Worm (Caenorhabditis elegans) whole organism, late embryonic: ENCODE data around the gene C34C6.10.

Experiments
- ama-1 ChIP-seq: fragments of 150-350 bp; optimal IDR thresholded peaks from 2 replicates; lab custom pipeline; 2014
- dmd-4 ChIP-seq: sonication (generic microtip); optimal IDR thresholded peaks from 2 replicates; lab custom pipeline; 2016; ENCODE audit warnings: borderline replicate concordance, missing genetic modification characterization, missing compliant biosample characterization
- eyg-1 ChIP-seq: sonication (generic microtip); optimal IDR thresholded peaks from 2 replicates; lab custom pipeline; 2016; ENCODE audit warnings: missing genotype, missing genetic modification characterization, missing compliant biosample characterization
- fkh-10 ChIP-seq: fragments of 150-350 bp; optimal IDR thresholded peaks from 2 replicates; lab custom pipeline; 2014; ENCODE audit warnings: missing biosample characterization, missing genetic modification reagents, missing genetic modification characterization
- mec-3 ChIP-seq: sonication (generic microtip); optimal IDR thresholded peaks from 2 replicates; lab custom pipeline; 2016; ENCODE audit warnings: borderline replicate concordance, missing genetic modification characterization, missing compliant biosample characterization
- nhr-232 ChIP-seq: sonication (generic microtip); optimal IDR thresholded peaks from 2 replicates; lab custom pipeline; 2016; ENCODE audit warnings: missing genetic modification characterization, missing compliant biosample characterization
- pros-1 ChIP-seq: fragments of 150-350 bp; optimal IDR thresholded peaks from 2 replicates; lab custom pipeline; 2014; ENCODE audit warnings: missing biosample characterization, missing genetic modification reagents, missing genetic modification characterization

ce11 chrII:8716231-8716878 lies 20.7 kb upstream of the C34C6.10 start, which contains the start of the genes cyn-11 and T01B7.5:
- TF ChIP-seq ama-1 (lab: Kevin White, UChicago) = no peak
- no peak for TF ChIP-seq dmd-4 (tag; lab: Kevin White, UChicago)
- no peak for TF ChIP-seq mec-3 (tag; lab: Kevin White, UChicago)
- TF ChIP-seq eyg-1 = peak; percentile 46
- no peak for TF ChIP-seq fkh-10 (GFP tag; lab: Kevin White, UChicago)
- no peak for TF ChIP-seq pros-1 (tag; lab: Kevin White, UChicago)
- TF ChIP-seq nhr-232 = no peak
